Worm (Caenorhabditis elegans) whole organism, young adult: Measurements from ENCODE around the gene Y82E9BL.6.

Experiments used
- C06A6.2 ChIP-seq: fragments of 200-800 bp; sonication (Bioruptor generic); conservative IDR thresholded peaks from 2 replicates; pipeline ENCODE4 v1.3.6; 2022; ENCODE audit warnings: missing genetic modification characterization, missing compliant biosample characterization
- K12H6.12 ChIP-seq: fragments of 200-800 bp; sonication (Bioruptor generic); optimal IDR thresholded peaks from 2 replicates; lab custom pipeline; 2018; ENCODE audit warnings: mild to moderate bottlenecking, missing genetic modification characterization, missing compliant biosample characterization
- Y56A3A.18 ChIP-seq: fragments of 200-800 bp; sonication (Bioruptor generic); IDR thresholded peaks from 2 replicates; pipeline ENCODE4 v1.3.6; 2022; ENCODE audit warnings: missing genetic modification reagents, missing genetic modification characterization, missing compliant biosample characterization
- ZK185.1 ChIP-seq: sonication (generic microtip); optimal IDR thresholded peaks from 2 replicates; lab custom pipeline; 2016; ENCODE audit warnings: mild to moderate bottlenecking, missing genetic modification characterization, missing compliant biosample characterization; ENCODE audit not compliant: poor library complexity, severe bottlenecking
- ceh-58 ChIP-seq: fragments of 200-800 bp; sonication (Bioruptor generic); IDR thresholded peaks from 2 replicates; pipeline ENCODE4 v1.3.6; 2022; ENCODE audit warnings: missing genetic modification characterization, missing compliant biosample characterization
- ceh-91 ChIP-seq: fragments of 200-800 bp; sonication (Bioruptor generic); IDR thresholded peaks from 2 replicates; pipeline ENCODE4 v1.3.6; 2022; ENCODE audit warnings: missing genetic modification reagents, missing genetic modification characterization, missing compliant biosample characterization
- hmg-1.2 ChIP-seq: fragments of 200-800 bp; sonication (Bioruptor generic); IDR thresholded peaks from 2 replicates; pipeline ENCODE4 v1.3.6; 2022; ENCODE audit warnings: missing genetic modification reagents, missing genetic modification characterization, missing compliant biosample characterization
- lin-40 ChIP-seq: sonication (generic microtip); optimal IDR thresholded peaks from 2 replicates; lab custom pipeline; 2016; ENCODE audit warnings: missing genetic modification characterization, mild to moderate bottlenecking, missing compliant biosample characterization, missing genotype, missing genetic modification reagents
- mel-28 ChIP-seq: sonication (generic microtip); optimal IDR thresholded peaks from 2 replicates; lab custom pipeline; 2016; ENCODE audit warnings: borderline replicate concordance, mild to moderate bottlenecking, missing genetic modification characterization, missing compliant biosample characterization
- nfyb-1 ChIP-seq: fragments of 200-800 bp; sonication (Bioruptor generic); IDR thresholded peaks from 2 replicates; pipeline ENCODE4 v1.3.6; 2022; ENCODE audit warnings: missing genetic modification reagents, missing genetic modification characterization, missing compliant biosample characterization
- nhr-90 ChIP-seq: sonication (generic microtip); optimal IDR thresholded peaks from 2 replicates; lab custom pipeline; 2016; ENCODE audit warnings: missing genotype, mild to moderate bottlenecking, missing genetic modification characterization, missing compliant biosample characterization
- unc-130 ChIP-seq: sonication (generic microtip); optimal IDR thresholded peaks from 2 replicates; lab custom pipeline; 2016; ENCODE audit warnings: missing genetic modification reagents, missing genetic modification characterization, missing compliant biosample characterization
- unc-62 ChIP-seq: fragments of 150-350 bp; optimal IDR thresholded peaks from 2 replicates; lab custom pipeline; 2014; ENCODE audit warnings: missing biosample characterization, missing genetic modification reagents, missing genetic modification characterization

- no peak for TF ChIP-seq unc-130 (GFP tag; lab: Kevin White, UChicago)
- TF ChIP-seq ZK185.1 (tag; lab: Kevin White, UChicago), result no peak
- no peak for TF ChIP-seq unc-62
- no peak for TF ChIP-seq ceh-91 (GFP tag; lab: Robert Waterston, UW)
- TF ChIP-seq nhr-90 (tag; lab: Kevin White, UChicago), result no peak
- no peak for TF ChIP-seq K12H6.12 (tag; lab: Kevin White, UChicago)
- no peak for TF ChIP-seq C06A6.2 (GFP tag; lab: Robert Waterston, UW)
- TF ChIP-seq Y56A3A.18 (GFP tag; lab: Robert Waterston, UW), result no peak
- TF ChIP-seq mel-28 (tag; lab: Kevin White, UChicago), result no peak
- no peak for TF ChIP-seq ceh-58 (GFP tag; lab: Robert Waterston, UW)
- no peak for TF ChIP-seq hmg-1.2
- TF ChIP-seq nfyb-1 (GFP tag; lab: Robert Waterston, UW), result no peak
- no peak for TF ChIP-seq lin-40 (tag; lab: Kevin White, UChicago)
These were observed 5.4 kb downstream of the Y82E9BL.6 start, which contains the start of gene fbxa-5 for ce11 chrIII:1340240-1340639.
